Worm (Caenorhabditis elegans): ENCODE results near the gene F20B6.6.

ce11 chrX:4214643-4215042 is 12.6 kb upstream of the F20B6.6 start:
- TF ChIP-seq mab-5 (tag; optimal IDR thresholded peaks at IDR 0.05): no peak
- no peak for TF ChIP-seq dmd-4 (tag; optimal IDR thresholded peaks at IDR 0.05)
- peak; percentile 36 for TF ChIP-seq C34F6.9 (tag; optimal IDR thresholded peaks at IDR 0.05)
- TF ChIP-seq ztf-11 (tag; optimal IDR thresholded peaks at IDR 0.05): no peak
- TF ChIP-seq unc-62 (GFP tag; optimal IDR thresholded peaks at IDR 0.05): no peak
- TF ChIP-seq unc-39 (tag; optimal IDR thresholded peaks at IDR 0.05): no peak
- peak in 1 of 2 experiments; percentile 4 for TF ChIP-seq lsy-2 (tag; optimal IDR thresholded peaks at IDR 0.05)
- no peak for TF ChIP-seq nhr-6 (tag; optimal IDR thresholded peaks at IDR 0.05)
- no peak for TF ChIP-seq ztf-1 (GFP tag; conservative IDR thresholded peaks at IDR 0.05)
- TF ChIP-seq lin-11 (tag; optimal IDR thresholded peaks at IDR 0.05): no peak
- TF ChIP-seq blmp-1 (tag; optimal IDR thresholded peaks at IDR 0.05; ENCODE audit: insufficient read depth): no peak
- no peak for TF ChIP-seq ztf-4 (tag; optimal IDR thresholded peaks at IDR 0.05)
- no peak for TF ChIP-seq snpc-4 (tag; optimal IDR thresholded peaks at IDR 0.05)
